Worm (Caenorhabditis elegans) whole organism, L4 larva: Measurements from ENCODE around the gene F55E10.2.
A peak's percentile ranks its signal among the peaks of the same experiment; 100 is the strongest.

Experiments used
- F37D6.2 ChIP-seq: sonication (generic microtip); optimal IDR thresholded peaks from 2 replicates; lab custom pipeline; 2016; ENCODE audit warnings: mild to moderate bottlenecking, missing genetic modification characterization, missing compliant biosample characterization
- F44E2.7 ChIP-seq: fragments of 200-800 bp; sonication (Bioruptor generic); IDR thresholded peaks from 2 replicates; pipeline ENCODE4 v2.1.2; 2022; ENCODE audit warnings: missing genetic modification characterization, missing compliant biosample characterization
- T26A8.4 ChIP-seq: fragments of 200-800 bp; sonication (Bioruptor generic); IDR thresholded peaks from 2 replicates; pipeline ENCODE4 v1.3.6; 2022; ENCODE audit warnings: missing genetic modification characterization, missing compliant biosample characterization
- Y5F2A.4 ChIP-seq: fragments of 200-800 bp; sonication (Bioruptor generic); optimal IDR thresholded peaks from 2 replicates; lab custom pipeline; 2018; ENCODE audit warnings: mild to moderate bottlenecking, missing genetic modification characterization, missing compliant biosample characterization
- Y75B8A.6 ChIP-seq: fragments of 200-800 bp; sonication (Bioruptor generic); IDR thresholded peaks from 2 replicates; pipeline ENCODE4 v1.3.6; 2022; ENCODE audit warnings: missing genetic modification reagents, missing genetic modification characterization, missing compliant biosample characterization
- attf-4 ChIP-seq: sonication (generic microtip); optimal IDR thresholded peaks from 3 replicates; lab custom pipeline; 2017; ENCODE audit warnings: missing biosample characterization, missing genetic modification characterization
- ceh-20 ChIP-seq: fragments of 200-800 bp; sonication (Bioruptor generic); IDR thresholded peaks from 2 replicates; pipeline ENCODE4 v1.3.6; 2022; ENCODE audit warnings: missing genetic modification reagents, missing genetic modification characterization, missing compliant biosample characterization
- ceh-32 ChIP-seq: sonication (generic microtip); optimal IDR thresholded peaks from 2 replicates; lab custom pipeline; 2016; ENCODE audit warnings: mild to moderate bottlenecking, missing genetic modification characterization, missing compliant biosample characterization; ENCODE audit not compliant: poor library complexity
- daf-12 ChIP-seq: fragments of 150-350 bp; optimal IDR thresholded peaks from 2 replicates; lab custom pipeline; 2014; ENCODE audit warnings: missing biosample characterization, missing genetic modification reagents, missing genetic modification characterization
- daf-16 ChIP-seq, 3 experiments: sonication (generic microtip); optimal IDR thresholded peaks; 2 replicates each; lab custom pipeline; 2016 to 2017; ENCODE audit warnings: missing genetic modification characterization in 3 of 3, missing genetic modification reagents in 3 of 3, mild to moderate bottlenecking in 2 of 3, missing compliant biosample characterization in 2 of 3, missing biosample characterization in 1 of 3, moderate library complexity in 1 of 3
- dmd-6 ChIP-seq: fragments of 200-800 bp; sonication (Bioruptor generic); IDR thresholded peaks from 2 replicates; pipeline ENCODE4 v1.3.6; 2022; ENCODE audit warnings: missing genetic modification reagents, missing genetic modification characterization, missing compliant biosample characterization
- dve-1 ChIP-seq: sonication (generic microtip); optimal IDR thresholded peaks from 2 replicates; lab custom pipeline; 2017; ENCODE audit warnings: antibody characterized with exemption, mild to moderate bottlenecking, missing genetic modification characterization, missing compliant biosample characterization; ENCODE audit not compliant: insufficient read depth
- egl-43 ChIP-seq: fragments of 200-800 bp; sonication (Bioruptor generic); IDR thresholded peaks from 2 replicates; pipeline ENCODE4 v1.3.6; 2022; ENCODE audit warnings: missing genetic modification reagents, missing genetic modification characterization, missing compliant biosample characterization
- fkh-10 ChIP-seq: fragments of 150-350 bp; optimal IDR thresholded peaks from 2 replicates; lab custom pipeline; 2014; ENCODE audit warnings: missing biosample characterization, missing genetic modification reagents, missing genetic modification characterization
- hlh-11 ChIP-seq: fragments of 200-800 bp; sonication (Bioruptor generic); optimal IDR thresholded peaks from 2 replicates; lab custom pipeline; 2018; ENCODE audit warnings: mild to moderate bottlenecking, missing genetic modification characterization, missing compliant biosample characterization
- hlh-30 ChIP-seq: sonication (generic microtip); optimal IDR thresholded peaks from 2 replicates; lab custom pipeline; 2017; ENCODE audit warnings: antibody characterized with exemption, mild to moderate bottlenecking, missing genetic modification characterization, missing compliant biosample characterization; ENCODE audit not compliant: insufficient read depth
- jun-1 ChIP-seq: fragments of 150-350 bp; optimal IDR thresholded peaks from 2 replicates; lab custom pipeline; 2014; ENCODE audit warnings: missing biosample characterization, missing genetic modification reagents, missing genetic modification characterization
- lin-13 ChIP-seq: fragments of 150-350 bp; optimal IDR thresholded peaks from 2 replicates; lab custom pipeline; 2014; ENCODE audit warnings: missing biosample characterization, missing genetic modification reagents, missing genetic modification characterization
- lin-15B ChIP-seq: fragments of 150-350 bp; sonication (generic microtip); optimal IDR thresholded peaks from 3 replicates; lab custom pipeline; 2014; ENCODE audit warnings: missing biosample characterization, missing genetic modification characterization
- lin-29 ChIP-seq: fragments of 200-800 bp; sonication (Bioruptor generic); IDR thresholded peaks from 2 replicates; pipeline ENCODE4 v1.3.6; 2022; ENCODE audit warnings: missing genetic modification reagents, missing genetic modification characterization, missing compliant biosample characterization
- lin-38 ChIP-seq: fragments of 200-800 bp; sonication (Bioruptor generic); IDR thresholded peaks from 2 replicates; pipeline ENCODE4 v1.3.6; 2022; ENCODE audit warnings: missing genetic modification reagents, missing genetic modification characterization, missing compliant biosample characterization
- mep-1 ChIP-seq: fragments of 150-350 bp; sonication (generic microtip); optimal IDR thresholded peaks from 3 replicates; lab custom pipeline; 2014; ENCODE audit warnings: missing biosample characterization, missing genetic modification characterization
- mes-2 ChIP-seq: sonication (generic microtip); optimal IDR thresholded peaks from 2 replicates; lab custom pipeline; 2016; ENCODE audit warnings: missing genotype, mild to moderate bottlenecking, missing genetic modification characterization, missing compliant biosample characterization; ENCODE audit not compliant: poor library complexity, severe bottlenecking
- mxl-2 ChIP-seq: fragments of 200-800 bp; sonication (Bioruptor generic); conservative IDR thresholded peaks from 2 replicates; pipeline ENCODE4 v1.3.6; 2022; ENCODE audit warnings: missing genetic modification reagents, missing genetic modification characterization, missing compliant biosample characterization
- nhr-10 ChIP-seq: fragments of 150-350 bp; optimal IDR thresholded peaks from 2 replicates; lab custom pipeline; 2014; ENCODE audit warnings: missing biosample characterization, missing genetic modification characterization
- nhr-111 ChIP-seq: fragments of 200-800 bp; sonication (Bioruptor generic); optimal IDR thresholded peaks from 2 replicates; lab custom pipeline; 2018; ENCODE audit warnings: mild to moderate bottlenecking, missing genetic modification characterization, missing compliant biosample characterization
- nhr-28 ChIP-seq: fragments of 150-350 bp; optimal IDR thresholded peaks from 2 replicates; lab custom pipeline; 2014; ENCODE audit warnings: missing biosample characterization, missing genetic modification characterization
- nhr-42 ChIP-seq: fragments of 200-800 bp; sonication (Bioruptor generic); IDR thresholded peaks from 2 replicates; pipeline ENCODE4 v1.3.6; 2022; ENCODE audit warnings: missing genetic modification characterization, missing compliant biosample characterization
- nhr-48 ChIP-seq: sonication (generic microtip); optimal IDR thresholded peaks from 2 replicates; lab custom pipeline; 2016; ENCODE audit warnings: mild to moderate bottlenecking, missing genetic modification characterization, missing compliant biosample characterization
- nhr-6 ChIP-seq: fragments of 150-350 bp; optimal IDR thresholded peaks from 2 replicates; lab custom pipeline; 2014; ENCODE audit warnings: missing biosample characterization, missing genetic modification characterization
- nhr-76 ChIP-seq: fragments of 150-350 bp; optimal IDR thresholded peaks from 2 replicates; lab custom pipeline; 2014; ENCODE audit warnings: missing biosample characterization, missing genetic modification characterization
- nhr-77 ChIP-seq: fragments of 150-350 bp; optimal IDR thresholded peaks from 2 replicates; lab custom pipeline; 2014; ENCODE audit warnings: missing biosample characterization, missing genetic modification characterization
- php-3 ChIP-seq: fragments of 200-800 bp; sonication (Bioruptor generic); IDR thresholded peaks from 2 replicates; pipeline ENCODE4 v1.3.6; 2022; ENCODE audit warnings: missing genetic modification reagents, missing genetic modification characterization, missing compliant biosample characterization
- saeg-2 ChIP-seq: fragments of 200-800 bp; sonication (Bioruptor generic); IDR thresholded peaks from 2 replicates; pipeline ENCODE4 v1.3.6; 2022; ENCODE audit warnings: missing genetic modification reagents, missing genetic modification characterization, missing compliant biosample characterization
- skn-1 ChIP-seq: fragments of 150-350 bp; optimal IDR thresholded peaks from 2 replicates; lab custom pipeline; 2014; ENCODE audit warnings: missing biosample characterization, missing genetic modification characterization
- snpc-1.2 ChIP-seq: fragments of 200-800 bp; sonication (Bioruptor generic); IDR thresholded peaks from 2 replicates; pipeline ENCODE4 v1.3.6; 2022; ENCODE audit warnings: missing genetic modification reagents, missing genetic modification characterization, missing compliant biosample characterization
- snpc-4 ChIP-seq: fragments of 150-350 bp; optimal IDR thresholded peaks from 2 replicates; lab custom pipeline; 2014; ENCODE audit warnings: missing biosample characterization, missing genetic modification characterization
- unc-62 ChIP-seq, 3 experiments: fragments of 150-350 bp in 1 of 3; sonication (generic microtip); optimal IDR thresholded peaks in 2 of 3; peaks in 1 of 3; 1 replicate in 1 of 3; 2 replicates in 2 of 3; lab custom pipeline; 2014 to 2017; ENCODE audit warnings: missing biosample characterization in 3 of 3, missing genetic modification characterization in 3 of 3, missing genetic modification reagents in 3 of 3, missing genotype in 1 of 3
- vab-7 ChIP-seq: fragments of 200-800 bp; sonication (Bioruptor generic); IDR thresholded peaks from 2 replicates; pipeline ENCODE4 v1.3.6; 2022; ENCODE audit warnings: missing genetic modification reagents, missing genetic modification characterization, missing compliant biosample characterization
- zip-2 ChIP-seq: fragments of 150-350 bp; optimal IDR thresholded peaks from 2 replicates; lab custom pipeline; 2014; ENCODE audit warnings: missing biosample characterization, missing genetic modification characterization
- ztf-11 ChIP-seq: fragments of 150-350 bp; optimal IDR thresholded peaks from 2 replicates; lab custom pipeline; 2014; ENCODE audit warnings: missing biosample characterization, missing genetic modification characterization

Gene F55E10.2

ce11 chrX:8355350-8355749, 14.9 kb downstream of the F55E10.2 start (continued):
- peak; percentile 87 for TF ChIP-seq nhr-28
- no peak for TF ChIP-seq F44E2.7 (GFP tag; lab: Robert Waterston, UW)
- TF ChIP-seq lin-29, result no peak
- peak; percentile 47 for TF ChIP-seq mep-1 (tag; lab: Kevin White, UChicago)
- no peak for TF ChIP-seq Y5F2A.4

ce11 chrX:8356305-8356704, 15.8 kb downstream of the F55E10.2 start:
- TF ChIP-seq unc-62 (GFP tag; optimal IDR thresholded peaks at IDR 0.05 in 1 of 2; lab: Kevin White, UChicago) (no peak), unc-62 (tag; optimal IDR thresholded peaks at IDR 0.05; lab: Kevin White, UChicago) (no peak), mxl-2 (GFP tag; lab: Robert Waterston, UW) (no peak), php-3 (GFP tag; lab: Robert Waterston, UW) (no peak), ceh-32 (tag; lab: Kevin White, UChicago) (no peak), ztf-11 (tag; lab: Kevin White, UChicago) (no peak), F37D6.2 (tag; lab: Kevin White, UChicago) (no peak), daf-16 (GFP tag; optimal IDR thresholded peaks at IDR 0.05; lab: Kevin White, UChicago) (no peak), daf-16 (tag; optimal IDR thresholded peaks at IDR 0.05; lab: Kevin White, UChicago) (peak; percentile 59), jun-1 (tag; lab: Kevin White, UChicago) (no peak), hlh-30 (tag; lab: Kevin White, UChicago) (peak; percentile 55), attf-4 (tag; lab: Kevin White, UChicago) (no peak), hlh-11 (tag; lab: Kevin White, UChicago) (peak; percentile 38), daf-12 (tag; lab: Kevin White, UChicago) (no peak), snpc-1.2 (GFP tag; lab: Robert Waterston, UW) (no peak), snpc-4 (tag; lab: Kevin White, UChicago) (no peak), nhr-10 (no peak), nhr-77 (tag; lab: Kevin White, UChicago) (no peak), lin-38 (GFP tag; lab: Robert Waterston, UW) (no peak), nhr-42 (no peak), T26A8.4 (GFP tag; lab: Robert Waterston, UW) (no peak), F44E2.7 (GFP tag; lab: Robert Waterston, UW) (no peak), dmd-6 (peak; percentile 78), nhr-6 (no peak), zip-2 (tag; lab: Kevin White, UChicago) (no peak), nhr-48 (tag; lab: Kevin White, UChicago) (no peak), lin-15B (no peak), lin-13 (GFP tag; lab: Kevin White, UChicago) (no peak), nhr-111 (GFP tag; lab: Kevin White, UChicago) (no peak), vab-7 (no peak), mep-1 (tag; lab: Kevin White, UChicago) (no peak), nhr-76 (tag; lab: Kevin White, UChicago) (no peak), skn-1 (tag; lab: Kevin White, UChicago) (no peak), dve-1 (tag; lab: Kevin White, UChicago) (peak; percentile 62), mes-2 (tag; lab: Kevin White, UChicago) (no peak), saeg-2 (GFP tag; lab: Robert Waterston, UW) (no peak), Y75B8A.6 (GFP tag; lab: Robert Waterston, UW) (no peak), egl-43 (GFP tag; lab: Robert Waterston, UW) (no peak), ceh-20 (GFP tag; lab: Robert Waterston, UW) (no peak), fkh-10 (GFP tag; lab: Kevin White, UChicago) (no peak)
